Fruit fly (Drosophila melanogaster) whole organism, prepupa: Measurements from ENCODE around the gene CG12481.
A peak's percentile ranks its signal among the peaks of the same experiment; 100 is the strongest.

ENCODE experiments used
- CG11762 ChIP-seq: fragments of 200-800 bp; sonication (Bioruptor generic); optimal IDR thresholded peaks from 3 replicates; lab custom pipeline; 2016; ENCODE audit warnings: missing biosample characterization, missing genetic modification characterization; ENCODE audit not compliant: insufficient read depth
- CG6276 ChIP-seq: fragments of 200-800 bp; sonication (Bioruptor generic); optimal IDR thresholded peaks from 2 replicates; lab custom pipeline; 2017; ENCODE audit warnings: missing biosample characterization, mild to moderate bottlenecking, missing genetic modification characterization
- Ets96B ChIP-seq: fragments of 200-800 bp; optimal IDR thresholded peaks from 2 replicates; lab custom pipeline; 2019; ENCODE audit warnings: missing biosample characterization, mild to moderate bottlenecking, missing genetic modification characterization, moderate library complexity
- Lpt ChIP-seq: fragments of 200-800 bp; sonication (Bioruptor generic); optimal IDR thresholded peaks from 3 replicates; lab custom pipeline; 2016; ENCODE audit warnings: missing biosample characterization, missing genetic modification characterization
- fd59A ChIP-seq: fragments of 200-800 bp; sonication (Bioruptor generic); optimal IDR thresholded peaks from 2 replicates; lab custom pipeline; 2017; ENCODE audit warnings: missing biosample characterization, mild to moderate bottlenecking, missing genetic modification characterization, missing genetic modification reagents

DNA sequence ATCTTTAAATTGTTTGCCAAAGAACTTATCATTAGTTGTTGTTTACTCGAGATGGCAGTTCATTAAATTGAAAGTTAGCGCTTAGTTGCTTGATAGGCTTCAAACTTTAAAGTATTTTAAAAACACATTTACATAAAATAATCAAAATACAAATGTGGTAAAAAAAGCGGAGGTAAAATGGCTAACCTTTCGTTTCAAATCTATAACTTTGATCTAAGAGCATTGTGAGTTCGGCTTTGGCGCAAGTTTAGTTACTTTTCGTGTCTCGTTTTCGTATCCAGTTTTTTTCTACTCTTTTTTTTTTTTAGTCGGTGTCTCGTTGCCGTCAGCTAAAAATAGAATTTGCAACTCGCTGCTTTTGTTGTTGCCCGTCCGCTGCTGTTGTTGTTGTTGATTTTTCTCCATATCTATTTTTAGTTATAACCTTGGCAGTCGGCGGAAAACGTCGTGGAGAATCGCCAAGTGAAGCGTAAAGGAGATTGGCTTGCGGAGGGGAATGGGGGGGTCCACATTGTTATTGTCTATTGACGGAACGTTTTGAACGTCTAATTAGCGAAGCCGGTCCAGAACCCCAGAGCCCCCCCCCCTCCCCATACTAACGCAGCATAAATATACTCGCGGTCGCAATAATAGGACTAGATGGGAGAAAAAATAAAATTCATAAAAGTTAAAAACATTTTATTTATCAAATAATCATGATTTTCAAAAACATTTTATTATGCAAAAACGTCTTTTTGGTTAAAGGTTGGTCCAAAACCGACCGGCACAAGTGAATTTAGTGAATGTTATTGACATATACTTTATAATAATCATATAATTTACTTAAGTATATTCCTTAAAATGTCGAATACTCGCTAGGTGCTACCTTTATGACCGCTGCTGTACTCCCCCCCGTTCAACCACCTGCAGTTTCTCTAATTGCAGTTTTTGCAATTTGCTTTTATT, 27.7 kb downstream of the CG12481 start:
- TF ChIP-seq CG6276 (GFP tag; lab: Kevin White, UChicago) (peak; percentile 87), CG11762 (GFP tag; lab: Kevin White, UChicago) (peak; percentile 45), Lpt (GFP tag; lab: Kevin White, UChicago) (peak; percentile 64), Ets96B (tag; lab: Kevin White, UChicago) (peak; percentile 75), fd59A (GFP tag; lab: Kevin White, UChicago) (peak; percentile 67)
